Fruit fly (Drosophila melanogaster) whole organism, embryonic: ENCODE measurements around the gene CG2816.

Experiments
- Ada2b ChIP-seq: fragments of 200-800 bp; sonication (Bioruptor generic); IDR thresholded peaks from 2 replicates; pipeline ENCODE4 v1.3.6; 2022; ENCODE audit warnings: missing biosample characterization, missing genetic modification characterization
- Bdp1 ChIP-seq: fragments of 200-800 bp; sonication (Bioruptor generic); optimal IDR thresholded peaks from 3 replicates; lab custom pipeline; 2016; ENCODE audit warnings: missing biosample characterization, missing genetic modification characterization
- CG11247 ChIP-seq: fragments of 200-800 bp; sonication (Bioruptor generic); IDR thresholded peaks from 2 replicates; pipeline ENCODE4 v1.3.6; 2022; ENCODE audit warnings: missing biosample characterization, missing genetic modification characterization
- CG11456 ChIP-seq: fragments of 200-800 bp; sonication (Bioruptor generic); IDR thresholded peaks from 3 replicates; pipeline ENCODE4 v1.3.6; 2022; ENCODE audit warnings: missing biosample characterization, missing genetic modification characterization
- CG11723 ChIP-seq: fragments of 200-800 bp; sonication (Bioruptor generic); optimal IDR thresholded peaks from 2 replicates; lab custom pipeline; 2017; ENCODE audit warnings: missing biosample characterization, mild to moderate bottlenecking, missing genetic modification characterization
- CG12219 ChIP-seq: fragments of 200-800 bp; sonication (Bioruptor generic); optimal IDR thresholded peaks from 3 replicates; lab custom pipeline; 2018; ENCODE audit warnings: missing biosample characterization, mild to moderate bottlenecking, missing genetic modification characterization
- CG12659 ChIP-seq: fragments of 200-800 bp; sonication (Bioruptor generic); optimal IDR thresholded peaks from 3 replicates; lab custom pipeline; 2017; ENCODE audit warnings: mild to moderate bottlenecking, missing biosample characterization, missing genetic modification reagents, missing genetic modification characterization
- CG15601 ChIP-seq: fragments of 200-800 bp; sonication (Bioruptor generic); optimal IDR thresholded peaks from 3 replicates; lab custom pipeline; 2019; ENCODE audit warnings: missing biosample characterization, mild to moderate bottlenecking, missing genetic modification characterization, moderate library complexity
- CG17385 ChIP-seq: fragments of 200-800 bp; sonication (Bioruptor generic); optimal IDR thresholded peaks from 3 replicates; lab custom pipeline; 2018; ENCODE audit warnings: missing biosample characterization, mild to moderate bottlenecking, missing genetic modification characterization
- CG2199 ChIP-seq: fragments of 200-800 bp; sonication (Bioruptor generic); IDR thresholded peaks from 3 replicates; pipeline ENCODE4 v1.3.6; 2022; ENCODE audit warnings: missing biosample characterization, missing genetic modification characterization
- CG30403 ChIP-seq: fragments of 200-800 bp; sonication (Bioruptor generic); optimal IDR thresholded peaks from 3 replicates; lab custom pipeline; 2016; ENCODE audit warnings: missing biosample characterization, missing genetic modification characterization
- CG3838 ChIP-seq: fragments of 200-800 bp; sonication (Bioruptor generic); optimal IDR thresholded peaks from 3 replicates; lab custom pipeline; 2016; ENCODE audit warnings: missing biosample characterization, missing genetic modification characterization
- CG5953 ChIP-seq: fragments of 200-800 bp; sonication (Bioruptor generic); IDR thresholded peaks from 2 replicates; pipeline ENCODE4 v1.3.6; 2022; ENCODE audit warnings: missing biosample characterization, missing genetic modification characterization
- CG6854 ChIP-seq: fragments of 200-800 bp; sonication (Bioruptor generic); optimal IDR thresholded peaks from 3 replicates; lab custom pipeline; 2017; ENCODE audit warnings: missing biosample characterization, mild to moderate bottlenecking, missing genetic modification characterization
- CG8765 ChIP-seq: fragments of 200-800 bp; sonication (Bioruptor generic); IDR thresholded peaks from 2 replicates; pipeline ENCODE4 v1.3.6; 2022; ENCODE audit warnings: missing biosample characterization, missing genetic modification characterization
- CG9727 ChIP-seq: fragments of 200-800 bp; sonication (Bioruptor generic); optimal IDR thresholded peaks from 3 replicates; lab custom pipeline; 2017; ENCODE audit warnings: missing biosample characterization, mild to moderate bottlenecking, missing genetic modification characterization
- Dbx ChIP-seq: fragments of 200-800 bp; sonication (Bioruptor generic); IDR thresholded peaks from 3 replicates; pipeline ENCODE4 v1.3.6; 2022; ENCODE audit warnings: missing biosample characterization, missing genetic modification characterization
- H2.0 ChIP-seq: fragments of 200-800 bp; sonication (Bioruptor generic); IDR thresholded peaks from 2 replicates; pipeline ENCODE4 v1.3.6; 2022; ENCODE audit warnings: missing biosample characterization, missing genetic modification characterization
- Hand ChIP-seq: fragments of 200-800 bp; sonication (Bioruptor generic); optimal IDR thresholded peaks from 2 replicates; lab custom pipeline; 2017; ENCODE audit warnings: mild to moderate bottlenecking, missing biosample characterization, missing genetic modification reagents, missing genetic modification characterization
- HmgZ ChIP-seq: fragments of 200-800 bp; sonication (Bioruptor generic); optimal IDR thresholded peaks from 2 replicates; lab custom pipeline; 2018; ENCODE audit warnings: missing biosample characterization, mild to moderate bottlenecking, missing genetic modification characterization
- Mad ChIP-seq: fragments of 200-800 bp; sonication (Bioruptor generic); optimal IDR thresholded peaks from 2 replicates; lab custom pipeline; 2016; ENCODE audit warnings: missing biosample characterization, missing genetic modification characterization
- Meics ChIP-seq: fragments of 200-800 bp; sonication (Bioruptor generic); optimal IDR thresholded peaks from 2 replicates; lab custom pipeline; 2017; ENCODE audit warnings: missing biosample characterization, mild to moderate bottlenecking, missing genetic modification characterization
- Mes4 ChIP-seq: fragments of 200-800 bp; sonication (Bioruptor generic); optimal IDR thresholded peaks from 2 replicates; lab custom pipeline; 2016; ENCODE audit warnings: missing biosample characterization, missing genetic modification characterization
- PHDP ChIP-seq: fragments of 200-800 bp; sonication (Bioruptor generic); optimal IDR thresholded peaks from 3 replicates; lab custom pipeline; 2018; ENCODE audit warnings: missing biosample characterization, mild to moderate bottlenecking, missing genetic modification characterization, moderate library complexity
- Scr ChIP-seq: fragments of 200-800 bp; sonication (Bioruptor generic); IDR thresholded peaks from 2 replicates; pipeline ENCODE4 v1.3.6; 2022; ENCODE audit warnings: missing biosample characterization, missing genetic modification characterization; ENCODE audit not compliant: partially characterized antibody
- Sry-β ChIP-seq: fragments of 200-800 bp; sonication (Bioruptor generic); optimal IDR thresholded peaks from 2 replicates; lab custom pipeline; 2018; ENCODE audit warnings: missing biosample characterization, mild to moderate bottlenecking, missing genetic modification characterization, moderate library complexity
- chm ChIP-seq: fragments of 200-800 bp; sonication (Bioruptor generic); IDR thresholded peaks from 2 replicates; pipeline ENCODE4 v1.3.6; 2022; ENCODE audit warnings: missing biosample characterization, missing genetic modification characterization
- crp ChIP-seq, 2 experiments: fragments of 200-800 bp; sonication (Bioruptor generic); optimal IDR thresholded peaks; 2 replicates in 1 of 2; 3 replicates in 1 of 2; lab custom pipeline; 2017; ENCODE audit warnings: missing biosample characterization in 2 of 2, missing genetic modification characterization in 2 of 2, mild to moderate bottlenecking in 1 of 2, moderate library complexity in 1 of 2
- da ChIP-seq: fragments of 200-800 bp; sonication (Bioruptor generic); optimal IDR thresholded peaks from 2 replicates; lab custom pipeline; 2016; ENCODE audit warnings: missing biosample characterization, missing genetic modification characterization
- dmrt99B ChIP-seq: fragments of 200-800 bp; sonication (Bioruptor generic); optimal IDR thresholded peaks from 2 replicates; lab custom pipeline; 2018; ENCODE audit warnings: missing biosample characterization, mild to moderate bottlenecking, missing genetic modification characterization, moderate library complexity
- dpn ChIP-seq, 2 experiments: fragments of 200-800 bp; sonication (Bioruptor generic); optimal IDR thresholded peaks; 3 replicates each; lab custom pipeline; 2016; ENCODE audit warnings: missing biosample characterization in 2 of 2, missing genetic modification characterization in 2 of 2
- dysf ChIP-seq: fragments of 200-800 bp; sonication (Bioruptor generic); IDR thresholded peaks from 3 replicates; pipeline ENCODE4 v1.3.6; 2022; ENCODE audit warnings: missing biosample characterization, missing genetic modification characterization
- ftz-f1 ChIP-seq: fragments of 200-800 bp; sonication (Bioruptor generic); optimal IDR thresholded peaks from 2 replicates; lab custom pipeline; 2016; ENCODE audit warnings: missing biosample characterization, missing genetic modification characterization
- gsb ChIP-seq: fragments of 200-800 bp; sonication (Bioruptor generic); IDR thresholded peaks from 2 replicates; pipeline ENCODE4 v1.3.6; 2022; ENCODE audit warnings: missing biosample characterization, missing genetic modification characterization
- lilli ChIP-seq: fragments of 200-800 bp; sonication (Bioruptor generic); optimal IDR thresholded peaks from 3 replicates; lab custom pipeline; 2016; ENCODE audit warnings: missing biosample characterization, missing genetic modification characterization
- oc ChIP-seq: fragments of 200-800 bp; sonication (Bioruptor generic); optimal IDR thresholded peaks from 2 replicates; lab custom pipeline; 2018; ENCODE audit warnings: missing biosample characterization, mild to moderate bottlenecking, missing genetic modification characterization, moderate library complexity
- scrt ChIP-seq: fragments of 200-800 bp; sonication (Bioruptor generic); optimal IDR thresholded peaks from 2 replicates; lab custom pipeline; 2018; ENCODE audit warnings: missing biosample characterization, mild to moderate bottlenecking, missing genetic modification characterization, moderate library complexity
- sens ChIP-seq: fragments of 200-800 bp; sonication (Bioruptor generic); peaks from one replicate; lab custom pipeline; 2016; ENCODE audit warnings: missing biosample characterization, missing genetic modification characterization
- slbo ChIP-seq: fragments of 200-800 bp; sonication (Bioruptor generic); IDR thresholded peaks from 2 replicates; pipeline ENCODE4 v1.3.6; 2022; ENCODE audit warnings: missing biosample characterization, missing genetic modification characterization
- sob ChIP-seq: fragments of 200-800 bp; sonication (Bioruptor generic); IDR thresholded peaks from 2 replicates; pipeline ENCODE4 v1.3.6; 2022; ENCODE audit warnings: missing biosample characterization, missing genetic modification characterization
- sr ChIP-seq: fragments of 200-800 bp; sonication (Bioruptor generic); IDR thresholded peaks from 3 replicates; pipeline ENCODE4 v1.3.6; 2022; ENCODE audit warnings: missing biosample characterization, missing genetic modification characterization
- ttk ChIP-seq: fragments of 200-800 bp; sonication (Bioruptor generic); IDR thresholded peaks from 2 replicates; pipeline ENCODE4 v2.1.2; 2022; ENCODE audit warnings: missing biosample characterization, missing genetic modification characterization
- usp ChIP-seq: fragments of >200 bp; optimal IDR thresholded peaks from 2 replicates; lab custom pipeline; 2017; ENCODE audit warnings: missing biosample characterization, missing genetic modification characterization
- vfl ChIP-seq: fragments of 200-800 bp; sonication (Bioruptor generic); optimal IDR thresholded peaks from 2 replicates; lab custom pipeline; 2016; ENCODE audit warnings: missing biosample characterization, missing genetic modification characterization
- vvl ChIP-seq: fragments of 200-800 bp; sonication (Bioruptor generic); IDR thresholded peaks from 2 replicates; pipeline ENCODE4 v1.3.6; 2022; ENCODE audit warnings: missing biosample characterization, missing genetic modification characterization
- zfh1 ChIP-seq: fragments of 200-800 bp; sonication (Bioruptor generic); IDR thresholded peaks from 3 replicates; pipeline ENCODE4 v1.3.6; 2022; ENCODE audit warnings: missing biosample characterization, missing genetic modification characterization

CG2816 gene

DNA sequence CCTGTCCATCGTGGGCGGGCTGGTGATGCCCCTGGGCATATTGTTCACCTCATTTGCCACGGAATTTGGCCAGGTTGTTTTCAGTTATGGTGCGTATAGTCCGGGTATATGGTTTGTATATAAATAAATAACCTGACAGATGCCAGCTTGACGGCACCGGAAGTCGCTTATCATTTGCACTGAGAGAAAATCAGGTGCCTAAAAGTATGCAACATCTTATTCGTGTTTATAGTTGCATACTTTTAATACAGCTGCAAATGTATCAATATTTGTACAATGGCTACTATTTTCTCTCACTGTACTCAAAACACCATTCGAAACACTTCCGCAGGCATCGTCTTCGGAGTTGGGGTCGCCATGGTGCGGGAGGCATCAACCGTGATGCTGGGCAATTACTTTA, 45.2 kb downstream of the CG2816 start (continued):
- TF ChIP-seq vfl (GFP tag; lab: Kevin White, UChicago), result no peak
- TF ChIP-seq CG12219 (GFP tag; lab: Kevin White, UChicago), result peak; percentile 31
- peak; percentile 2 for TF ChIP-seq CG6854 (GFP tag; lab: Kevin White, UChicago)
- peak; percentile 15 for TF ChIP-seq dmrt99B (tag; lab: Kevin White, UChicago)
- TF ChIP-seq slbo, result 0 out of 2 replicates have a peak, but pooled peaks have one; percentile 46
- peak; percentile 9; the same call in 1 of the 3 replicates for TF ChIP-seq CG2199
- TF ChIP-seq vvl (GFP tag; lab: Robert Waterston, UW), result peak; percentile 48; the same call in 1 of the 2 replicates
- TF ChIP-seq Mes4 (GFP tag; lab: Kevin White, UChicago), result no peak
- no peak for TF ChIP-seq CG11723 (GFP tag; lab: Kevin White, UChicago)
- TF ChIP-seq CG9727, result peak; percentile 29
- TF ChIP-seq Hand (GFP tag; lab: Kevin White, UChicago), result peak; percentile 6
- no peak for TF ChIP-seq Bdp1
- TF ChIP-seq CG5953 (GFP tag; lab: Robert Waterston, UW), result no peak
- no peak for TF ChIP-seq Scr (GFP tag; lab: Robert Waterston, UW)
- TF ChIP-seq sob, result peak; percentile 46; the same call in 1 of the 2 replicates
- 0 out of 2 replicates have a peak, but pooled peaks have one; percentile 18 for TF ChIP-seq ttk (GFP tag; lab: Robert Waterston, UW)
- TF ChIP-seq Meics, result peak; percentile 31
- peak; percentile 77 for TF ChIP-seq sens
- no peak for TF ChIP-seq sr (GFP tag; lab: Robert Waterston, UW)
- TF ChIP-seq da, result no peak
- TF ChIP-seq dysf (GFP tag; lab: Robert Waterston, UW), result 0 out of 3 replicates have a peak, but pooled peaks have one; percentile 24
- TF ChIP-seq scrt, result peak; percentile 17
- TF ChIP-seq HmgZ, result no peak
- no peak for TF ChIP-seq oc (tag; lab: Kevin White, UChicago)
- TF ChIP-seq gsb, result 0 out of 2 replicates have a peak, but pooled peaks have one; percentile 14
- no peak for TF ChIP-seq CG8765 (GFP tag; lab: Robert Waterston, UW)
- TF ChIP-seq dpn (GFP tag; optimal IDR thresholded peaks at IDR 0.05; lab: Kevin White, UChicago), result peak in 1 of 2 experiments; percentile 40
- peak; percentile 40 for TF ChIP-seq PHDP (tag; lab: Kevin White, UChicago)
- no peak for TF ChIP-seq CG30403 (GFP tag; lab: Kevin White, UChicago)
- no peak for TF ChIP-seq Mad (GFP tag; lab: Kevin White, UChicago)
- TF ChIP-seq Sry-β (GFP tag; lab: Kevin White, UChicago), result no peak
- no peak for TF ChIP-seq CG15601 (tag; lab: Kevin White, UChicago)
- peak; percentile 11; the same call in 1 of the 2 replicates for TF ChIP-seq Ada2b (GFP tag; lab: Robert Waterston, UW)
- peak; percentile 39 for TF ChIP-seq lilli
- peak; percentile 19; the same call in 1 of the 2 replicates for TF ChIP-seq H2.0
- no peak for TF ChIP-seq ftz-f1 (GFP tag; lab: Kevin White, UChicago)
- peak; percentile 5 for TF ChIP-seq CG17385 (GFP tag; lab: Kevin White, UChicago)
- peak; percentile 21 for TF ChIP-seq CG12659
- no peak for TF ChIP-seq usp
- no peak for TF ChIP-seq CG3838
- TF ChIP-seq zfh1, result 0 out of 3 replicates have a peak, but pooled peaks have one; percentile 41
- 0 out of 2 replicates have a peak, but pooled peaks have one; percentile 25 for TF ChIP-seq chm
- TF ChIP-seq crp (GFP tag; optimal IDR thresholded peaks at IDR 0.05; lab: Kevin White, UChicago), result no peak
- TF ChIP-seq CG11456 (GFP tag; lab: Robert Waterston, UW), result peak; percentile 64; the same call in 2 of the 3 replicates
- TF ChIP-seq Dbx (GFP tag; lab: Robert Waterston, UW), result peak; percentile 35; the same call in 1 of the 3 replicates
- no peak for TF ChIP-seq CG11247 (GFP tag; lab: Robert Waterston, UW)
